Worm (Caenorhabditis elegans): ENCODE data around the gene F28A10.8.

ce11 chrII:796916-797315, 41.4 kb downstream of the F28A10.8 start:
- no peak for TF ChIP-seq med-1 (GFP tag; optimal IDR thresholded peaks at IDR 0.05; ENCODE audit: insufficient read depth)
- TF ChIP-seq tab-1 (GFP tag; IDR thresholded peaks at IDR 0.05) = no peak
- no peak for TF ChIP-seq klf-2 (GFP tag; conservative IDR thresholded peaks at IDR 0.05)

Measured in whole organism, midembryonic.